Fruit fly (Drosophila melanogaster): ENCODE data around the gene smid.
A peak's percentile ranks its signal among the peaks of the same experiment; 100 is the strongest.

The smid gene

dm6 chr3L:7346951-7347350 lies 34.5 kb upstream of the smid start, which contains the start of gene CG14834:
CG14834 (minus strand) TSS chr3L:7347123.
- TF ChIP-seq Ets98B (GFP tag; IDR thresholded peaks at IDR 0.05) (no peak), CG14655 (GFP tag; optimal IDR thresholded peaks at IDR 0.05) (no peak), rn (GFP tag; IDR thresholded peaks at IDR 0.05) (no peak), CG8301 (tag; optimal IDR thresholded peaks at IDR 0.05) (no peak), CG34367 (tag; optimal IDR thresholded peaks at IDR 0.05) (no peak), fd96Ca (GFP tag; IDR thresholded peaks at IDR 0.05) (no peak), CG12605 (GFP tag; IDR thresholded peaks at IDR 0.05) (no peak), CG17806 (tag; optimal IDR thresholded peaks at IDR 0.05) (no peak), CG9948 (tag; optimal IDR thresholded peaks at IDR 0.05) (no peak), Pif1B (GFP tag; optimal IDR thresholded peaks at IDR 0.05) (no peak), CG13204 (GFP tag; optimal IDR thresholded peaks at IDR 0.05) (no peak), CG15710 (tag; optimal IDR thresholded peaks at IDR 0.05) (no peak)

- TF ChIP-seq Pif1A (GFP tag; optimal IDR thresholded peaks at IDR 0.05) (no peak), fd96Ca (GFP tag; IDR thresholded peaks at IDR 0.05) (peak; percentile 27; the same call in 2 of the 3 replicates), CG9948 (tag; optimal IDR thresholded peaks at IDR 0.05) (no peak), CG14655 (GFP tag; optimal IDR thresholded peaks at IDR 0.05) (no peak), Pif1B (GFP tag; optimal IDR thresholded peaks at IDR 0.05) (no peak), CG8301 (tag; optimal IDR thresholded peaks at IDR 0.05) (no peak), gl (tag; optimal IDR thresholded peaks at IDR 0.05) (peak; percentile 20), D1 (tag; optimal IDR thresholded peaks at IDR 0.05) (no peak), Snoo (tag; optimal IDR thresholded peaks at IDR 0.05) (no peak), CG32121 (GFP tag; IDR thresholded peaks at IDR 0.05) (peak; percentile 25; the same call in 1 of the 2 replicates), CG4496 (GFP tag; IDR thresholded peaks at IDR 0.05) (peak; percentile 59; the same call in 1 of the 3 replicates), EcR (GFP tag; optimal IDR thresholded peaks at IDR 0.05) (peak; percentile 44), CG17806 (tag; optimal IDR thresholded peaks at IDR 0.05) (no peak), CG15710 (tag; optimal IDR thresholded peaks at IDR 0.05) (peak; percentile 11), CG34367 (tag; optimal IDR thresholded peaks at IDR 0.05) (no peak), CG12605 (GFP tag; IDR thresholded peaks at IDR 0.05) (peak; percentile 64), CG8159 (tag; optimal IDR thresholded peaks at IDR 0.05) (no peak), CG13204 (GFP tag; optimal IDR thresholded peaks at IDR 0.05) (peak; percentile 61), CG10348 (GFP tag; IDR thresholded peaks at IDR 0.05) (no peak), rn (GFP tag; IDR thresholded peaks at IDR 0.05) (no peak), Ets98B (GFP tag; IDR thresholded peaks at IDR 0.05) (peak; percentile 43; the same call in 1 of the 2 replicates)
These were observed 33.3 kb upstream of the smid start, which contains the start of the genes Srp19 and qm for dm6 chr3L:7347984-7348631. Srp19 (minus strand) TSS chr3L:7348034. qm (plus strand) TSS chr3L:7348313.

- no peak for TF ChIP-seq CG15710 (tag; optimal IDR thresholded peaks at IDR 0.05)
- TF ChIP-seq rn (GFP tag; IDR thresholded peaks at IDR 0.05), result no peak
These were observed 32.1 kb upstream of the smid start for dm6 chr3L:7349311-7349710.

- TF ChIP-seq CG15710 (tag; optimal IDR thresholded peaks at IDR 0.05), result peak; percentile 13
- TF ChIP-seq CG8159 (tag; optimal IDR thresholded peaks at IDR 0.05), result no peak
- peak; percentile 30; the same call in 1 of the 3 replicates for TF ChIP-seq fd96Ca (GFP tag; IDR thresholded peaks at IDR 0.05)
- no peak for TF ChIP-seq EcR (GFP tag; optimal IDR thresholded peaks at IDR 0.05)
- TF ChIP-seq rn (GFP tag; IDR thresholded peaks at IDR 0.05), result no peak
- TF ChIP-seq CG17806 (tag; optimal IDR thresholded peaks at IDR 0.05), result no peak
- peak; percentile 12 for TF ChIP-seq CG9948 (tag; optimal IDR thresholded peaks at IDR 0.05)
These were observed 24.9 kb upstream of the smid start, which contains the start of gene CTCF for dm6 chr3L:7356386-7357117. CTCF (minus strand) TSS chr3L:7356713.

dm6 chr3L:7359827-7360323 lies 21.5 kb upstream of the smid start, which contains the start of gene pst:
pst (minus strand) TSS chr3L:7360263.
- TF ChIP-seq CG12605 (GFP tag; IDR thresholded peaks at IDR 0.05) (peak; percentile 16; the same call in 1 of the 2 replicates), D1 (tag; optimal IDR thresholded peaks at IDR 0.05) (no peak), Ets98B (GFP tag; IDR thresholded peaks at IDR 0.05) (peak; percentile 5; the same call in 1 of the 2 replicates), CG32121 (GFP tag; IDR thresholded peaks at IDR 0.05) (no peak; the same call in 1 of the 2 replicates), CG17806 (tag; optimal IDR thresholded peaks at IDR 0.05) (no peak), CG8159 (tag; optimal IDR thresholded peaks at IDR 0.05) (no peak), Pif1A (GFP tag; optimal IDR thresholded peaks at IDR 0.05) (no peak), CG9948 (tag; optimal IDR thresholded peaks at IDR 0.05) (no peak), CG8301 (tag; optimal IDR thresholded peaks at IDR 0.05) (no peak), CG15710 (tag; optimal IDR thresholded peaks at IDR 0.05) (peak; percentile 6), CG34367 (tag; optimal IDR thresholded peaks at IDR 0.05) (no peak), EcR (GFP tag; optimal IDR thresholded peaks at IDR 0.05) (no peak), CG13204 (GFP tag; optimal IDR thresholded peaks at IDR 0.05) (no peak)

dm6 chr3L:7360324-7360852 lies 21.0 kb upstream of the smid start, which contains the start of gene Sec63:
Sec63 (plus strand) TSS chr3L:7360561.
- TF ChIP-seq EcR (GFP tag; optimal IDR thresholded peaks at IDR 0.05) (no peak), CG12605 (GFP tag; IDR thresholded peaks at IDR 0.05) (no peak), CG34367 (tag; optimal IDR thresholded peaks at IDR 0.05) (no peak), Pif1A (GFP tag; optimal IDR thresholded peaks at IDR 0.05) (no peak), CG15710 (tag; optimal IDR thresholded peaks at IDR 0.05) (no peak), CG13204 (GFP tag; optimal IDR thresholded peaks at IDR 0.05) (peak; percentile 11), rn (GFP tag; IDR thresholded peaks at IDR 0.05) (no peak), gl (tag; optimal IDR thresholded peaks at IDR 0.05) (no peak), CG14655 (GFP tag; optimal IDR thresholded peaks at IDR 0.05) (no peak), CG8159 (tag; optimal IDR thresholded peaks at IDR 0.05) (no peak), CG17806 (tag; optimal IDR thresholded peaks at IDR 0.05) (no peak), Snoo (tag; optimal IDR thresholded peaks at IDR 0.05) (no peak), CG10348 (GFP tag; IDR thresholded peaks at IDR 0.05) (no peak), Ets98B (GFP tag; IDR thresholded peaks at IDR 0.05) (peak; percentile 38), CG32121 (GFP tag; IDR thresholded peaks at IDR 0.05) (no peak), CG9948 (tag; optimal IDR thresholded peaks at IDR 0.05) (no peak), D1 (tag; optimal IDR thresholded peaks at IDR 0.05) (no peak), Pif1B (GFP tag; optimal IDR thresholded peaks at IDR 0.05) (no peak), CG4496 (GFP tag; IDR thresholded peaks at IDR 0.05) (peak; percentile 26; the same call in 2 of the 3 replicates), CG8301 (tag; optimal IDR thresholded peaks at IDR 0.05) (no peak), fd96Ca (GFP tag; IDR thresholded peaks at IDR 0.05) (no peak)
